Fruit fly (Drosophila melanogaster) whole organism, embryonic: ENCODE data around the gene CG17376.
A peak's percentile ranks its signal among the peaks of the same experiment; 100 is the strongest.

Experiments used
- CG10366 ChIP-seq: fragments of 200-800 bp; sonication (Bioruptor generic); IDR thresholded peaks from 2 replicates; pipeline ENCODE4 v1.3.6; 2022; ENCODE audit warnings: missing biosample characterization, missing genetic modification characterization
- CG10543 ChIP-seq: fragments of 200-800 bp; sonication (Bioruptor generic); optimal IDR thresholded peaks from 3 replicates; lab custom pipeline; 2017; ENCODE audit warnings: missing biosample characterization, mild to moderate bottlenecking, missing genetic modification characterization, moderate library complexity
- CG10565 ChIP-seq: fragments of 200-800 bp; sonication (Bioruptor generic); optimal IDR thresholded peaks from 3 replicates; lab custom pipeline; 2016; ENCODE audit warnings: missing biosample characterization, mild to moderate bottlenecking, missing genetic modification characterization
- CG12155 ChIP-seq: fragments of 200-800 bp; sonication (Bioruptor generic); optimal IDR thresholded peaks from 3 replicates; lab custom pipeline; 2016; ENCODE audit warnings: missing biosample characterization, missing genetic modification characterization
- CG12744 ChIP-seq: fragments of 200-800 bp; sonication (Bioruptor generic); optimal IDR thresholded peaks from 2 replicates; lab custom pipeline; 2016; ENCODE audit warnings: missing biosample characterization, missing genetic modification characterization
- CG12942 ChIP-seq: fragments of 200-800 bp; sonication (Bioruptor generic); optimal IDR thresholded peaks from 3 replicates; lab custom pipeline; 2016; ENCODE audit warnings: missing biosample characterization, missing genetic modification characterization
- CG13624 ChIP-seq: fragments of 200-800 bp; sonication (Bioruptor generic); optimal IDR thresholded peaks from 2 replicates; lab custom pipeline; 2016; ENCODE audit warnings: missing biosample characterization, missing genetic modification characterization
- CG16863 ChIP-seq: fragments of 200-800 bp; sonication (Bioruptor generic); optimal IDR thresholded peaks from 3 replicates; lab custom pipeline; 2016; ENCODE audit warnings: missing biosample characterization, missing genetic modification characterization
- CG17361 ChIP-seq: fragments of 200-800 bp; sonication (Bioruptor generic); IDR thresholded peaks from 3 replicates; pipeline ENCODE4 v1.3.6; 2022; ENCODE audit warnings: missing biosample characterization, missing genetic modification characterization
- CG18262 ChIP-seq: fragments of 200-800 bp; optimal IDR thresholded peaks from 3 replicates; lab custom pipeline; 2019; ENCODE audit warnings: missing biosample characterization, mild to moderate bottlenecking, missing genetic modification characterization, moderate library complexity
- CG18619 ChIP-seq: fragments of 200-800 bp; sonication (Bioruptor generic); optimal IDR thresholded peaks from 3 replicates; lab custom pipeline; 2017; ENCODE audit warnings: missing biosample characterization, mild to moderate bottlenecking, missing genetic modification characterization
- CG32772 ChIP-seq: fragments of 200-800 bp; sonication (Bioruptor generic); IDR thresholded peaks from 2 replicates; pipeline ENCODE4 v1.3.6; 2022; ENCODE audit warnings: missing biosample characterization, missing genetic modification characterization
- CG4328 ChIP-seq: fragments of 200-800 bp; sonication (Bioruptor generic); optimal IDR thresholded peaks from 3 replicates; lab custom pipeline; 2017; ENCODE audit warnings: missing biosample characterization, missing genetic modification reagents, missing genetic modification characterization
- CG4707 ChIP-seq: fragments of 200-800 bp; sonication (Bioruptor generic); optimal IDR thresholded peaks from 2 replicates; lab custom pipeline; 2018; ENCODE audit warnings: missing biosample characterization, mild to moderate bottlenecking, missing genetic modification characterization, moderate library complexity
- CG4820 ChIP-seq: fragments of 200-800 bp; sonication (Bioruptor generic); optimal IDR thresholded peaks from 3 replicates; lab custom pipeline; 2016; ENCODE audit warnings: missing biosample characterization, missing genetic modification characterization
- CG6689 ChIP-seq: fragments of 200-800 bp; sonication (Bioruptor generic); IDR thresholded peaks from 2 replicates; pipeline ENCODE4 v1.3.6; 2022; ENCODE audit warnings: missing biosample characterization, missing genetic modification characterization
- Camta ChIP-seq: fragments of 200-800 bp; sonication (Bioruptor generic); optimal IDR thresholded peaks from 2 replicates; lab custom pipeline; 2016; ENCODE audit warnings: missing biosample characterization, missing genetic modification characterization
- D19A ChIP-seq: fragments of 200-800 bp; optimal IDR thresholded peaks from 3 replicates; lab custom pipeline; 2019; ENCODE audit warnings: missing biosample characterization, mild to moderate bottlenecking, missing genetic modification characterization, moderate library complexity
- GATAe ChIP-seq: fragments of 200-800 bp; sonication (Bioruptor generic); conservative IDR thresholded peaks from 2 replicates; pipeline ENCODE4 v1.3.6; 2022; ENCODE audit warnings: missing biosample characterization, missing genetic modification characterization
- HLH3B ChIP-seq: fragments of 200-800 bp; sonication (Bioruptor generic); IDR thresholded peaks from 2 replicates; pipeline ENCODE4 v1.3.6; 2022; ENCODE audit warnings: missing biosample characterization, missing genetic modification characterization
- HLH54F ChIP-seq: fragments of 200-800 bp; sonication (Bioruptor generic); optimal IDR thresholded peaks from 3 replicates; lab custom pipeline; 2016; ENCODE audit warnings: missing biosample characterization, missing genetic modification characterization
- Hr39 ChIP-seq: fragments of >200 bp; optimal IDR thresholded peaks from 2 replicates; lab custom pipeline; 2017
- Lpt ChIP-seq: fragments of >200 bp; optimal IDR thresholded peaks from 2 replicates; lab custom pipeline; 2018; ENCODE audit warnings: missing biosample characterization, missing genetic modification characterization
- Mad ChIP-seq: fragments of 200-800 bp; sonication (Bioruptor generic); optimal IDR thresholded peaks from 2 replicates; lab custom pipeline; 2016; ENCODE audit warnings: missing biosample characterization, missing genetic modification characterization
- Meics ChIP-seq: fragments of 200-800 bp; sonication (Bioruptor generic); optimal IDR thresholded peaks from 2 replicates; lab custom pipeline; 2017; ENCODE audit warnings: missing biosample characterization, mild to moderate bottlenecking, missing genetic modification characterization
- Mes4 ChIP-seq: fragments of 200-800 bp; sonication (Bioruptor generic); optimal IDR thresholded peaks from 2 replicates; lab custom pipeline; 2016; ENCODE audit warnings: missing biosample characterization, missing genetic modification characterization
- Myb ChIP-seq: fragments of 200-800 bp; sonication (Bioruptor generic); optimal IDR thresholded peaks from 2 replicates; lab custom pipeline; 2016; ENCODE audit warnings: missing biosample characterization, missing genetic modification characterization
- NFAT ChIP-seq: fragments of 200-800 bp; sonication (Bioruptor generic); IDR thresholded peaks from 2 replicates; pipeline ENCODE4 v1.3.6; 2022; ENCODE audit warnings: missing biosample characterization, missing genetic modification characterization
- NK7.1 ChIP-seq: fragments of 200-800 bp; sonication (Bioruptor generic); optimal IDR thresholded peaks from 3 replicates; lab custom pipeline; 2016; ENCODE audit warnings: missing biosample characterization, missing genetic modification characterization
- NfI ChIP-seq: fragments of 200-800 bp; sonication (Bioruptor generic); optimal IDR thresholded peaks from 3 replicates; lab custom pipeline; 2018; ENCODE audit warnings: missing biosample characterization, mild to moderate bottlenecking, missing genetic modification characterization, moderate library complexity
- ci ChIP-seq: fragments of 200-800 bp; sonication (Bioruptor generic); IDR thresholded peaks from 3 replicates; pipeline ENCODE4 v1.3.6; 2022; ENCODE audit warnings: missing biosample characterization, missing genetic modification characterization
- croc ChIP-seq: fragments of 200-800 bp; sonication (Bioruptor generic); conservative IDR thresholded peaks from 3 replicates; pipeline ENCODE4 v1.3.6; 2022; ENCODE audit warnings: missing biosample characterization, missing genetic modification characterization
- crol ChIP-seq: fragments of 200-800 bp; sonication (Bioruptor generic); IDR thresholded peaks from 2 replicates; pipeline ENCODE4 v1.3.6; 2022; ENCODE audit warnings: missing biosample characterization, missing genetic modification characterization
- dm ChIP-seq: fragments of 200-800 bp; sonication (Bioruptor generic); optimal IDR thresholded peaks from 3 replicates; lab custom pipeline; 2016; ENCODE audit warnings: missing biosample characterization, missing genetic modification characterization
- fd102C ChIP-seq: fragments of 200-800 bp; sonication (Bioruptor generic); optimal IDR thresholded peaks from 2 replicates; lab custom pipeline; 2018; ENCODE audit warnings: missing biosample characterization, mild to moderate bottlenecking, missing genetic modification characterization, moderate library complexity
- ftz-f1 ChIP-seq: fragments of 200-800 bp; sonication (Bioruptor generic); optimal IDR thresholded peaks from 2 replicates; lab custom pipeline; 2016; ENCODE audit warnings: missing biosample characterization, missing genetic modification characterization
- gfzf ChIP-seq: fragments of 200-800 bp; sonication (Bioruptor generic); optimal IDR thresholded peaks from 2 replicates; lab custom pipeline; 2016; ENCODE audit warnings: missing biosample characterization, mild to moderate bottlenecking, missing genetic modification characterization, moderate library complexity
- hkb ChIP-seq, 2 experiments: fragments of 200-800 bp in 1 of 2; fragments of >200 bp in 1 of 2; sonication (Bioruptor generic) in 1 of 2; IDR thresholded peaks in 1 of 2; optimal IDR thresholded peaks in 1 of 2; 2 replicates each; pipeline versions ENCODE4 v1.3.6 to Lab custom; 2017 to 2022; ENCODE audit warnings: missing biosample characterization in 1 of 2, missing genetic modification characterization in 1 of 2
- jing ChIP-seq: fragments of 200-800 bp; sonication (Bioruptor generic); optimal IDR thresholded peaks from 2 replicates; lab custom pipeline; 2018; ENCODE audit warnings: missing biosample characterization, mild to moderate bottlenecking, missing genetic modification characterization
- ken ChIP-seq: fragments of 200-800 bp; sonication (Bioruptor generic); IDR thresholded peaks from 3 replicates; pipeline ENCODE4 v1.3.6; 2022; ENCODE audit warnings: missing biosample characterization, missing genetic modification characterization
- kni ChIP-seq: fragments of 200-800 bp; sonication (Bioruptor generic); optimal IDR thresholded peaks from 3 replicates; lab custom pipeline; 2017; ENCODE audit warnings: mild to moderate bottlenecking, missing biosample characterization, missing genetic modification reagents, missing genetic modification characterization
- lbe ChIP-seq: fragments of 200-800 bp; sonication (Bioruptor generic); optimal IDR thresholded peaks from 2 replicates; lab custom pipeline; 2016; ENCODE audit warnings: missing biosample characterization, mild to moderate bottlenecking, missing genetic modification characterization
- nmo ChIP-seq: fragments of 200-800 bp; sonication (Bioruptor generic); optimal IDR thresholded peaks from 2 replicates; lab custom pipeline; 2018; ENCODE audit warnings: missing biosample characterization, mild to moderate bottlenecking, missing genetic modification characterization, moderate library complexity
- org-1 ChIP-seq: fragments of 200-800 bp; sonication (Bioruptor generic); optimal IDR thresholded peaks from 2 replicates; lab custom pipeline; 2017; ENCODE audit warnings: missing biosample characterization, missing genetic modification characterization
- psq ChIP-seq: fragments of 200-800 bp; sonication (Bioruptor generic); optimal IDR thresholded peaks from 2 replicates; lab custom pipeline; 2017; ENCODE audit warnings: missing biosample characterization, missing genetic modification characterization
- ranshi ChIP-seq: fragments of 200-800 bp; sonication (Bioruptor generic); IDR thresholded peaks from 2 replicates; pipeline ENCODE4 v1.3.6; 2022; ENCODE audit warnings: missing biosample characterization, missing genetic modification characterization
- ro ChIP-seq: fragments of 200-800 bp; sonication (Bioruptor generic); IDR thresholded peaks from 2 replicates; pipeline ENCODE4 v1.3.6; 2022; ENCODE audit warnings: missing biosample characterization, missing genetic modification characterization
- sim ChIP-seq: fragments of 200-800 bp; sonication (Bioruptor generic); IDR thresholded peaks from 2 replicates; pipeline ENCODE4 v1.3.6; 2022; ENCODE audit warnings: missing biosample characterization, missing genetic modification characterization
- ttk ChIP-seq: fragments of 200-800 bp; sonication (Bioruptor generic); IDR thresholded peaks from 2 replicates; pipeline ENCODE4 v2.1.2; 2022; ENCODE audit warnings: missing biosample characterization, missing genetic modification characterization
- unc-4 ChIP-seq: fragments of 200-800 bp; sonication (Bioruptor generic); IDR thresholded peaks from 2 replicates; pipeline ENCODE4 v1.3.6; 2022; ENCODE audit warnings: missing biosample characterization, missing genetic modification characterization; ENCODE audit not compliant: partially characterized antibody
- vfl ChIP-seq: fragments of 200-800 bp; sonication (Bioruptor generic); optimal IDR thresholded peaks from 2 replicates; lab custom pipeline; 2016; ENCODE audit warnings: missing biosample characterization, missing genetic modification characterization

Gene CG17376

dm6 chr2L:6794956-6795522, 5.7 kb downstream of the CG17376 start (continued):
- TF ChIP-seq ro (no peak), Mad (GFP tag; lab: Kevin White, UChicago) (peak; percentile 4), CG32772 (GFP tag; lab: Robert Waterston, UW) (peak; percentile 42; the same call in 1 of the 2 replicates), CG6689 (GFP tag; lab: Robert Waterston, UW) (0 out of 2 replicates have a peak, but pooled peaks have one; percentile 7), hkb (optimal IDR thresholded peaks at IDR 0.05; lab: Kevin White, UChicago) (no peak), hkb (GFP tag; IDR thresholded peaks at IDR 0.05; lab: Robert Waterston, UW) (no peak), fd102C (GFP tag; lab: Kevin White, UChicago) (no peak), ci (no peak), CG12155 (GFP tag; lab: Kevin White, UChicago) (no peak), CG18262 (tag; lab: Kevin White, UChicago) (peak; percentile 5), vfl (GFP tag; lab: Kevin White, UChicago) (no peak), sim (GFP tag; lab: Robert Waterston, UW) (0 out of 2 replicates have a peak, but pooled peaks have one; percentile 43), CG18619 (GFP tag; lab: Kevin White, UChicago) (no peak), lbe (no peak), D19A (tag; lab: Kevin White, UChicago) (peak; percentile 14), psq (GFP tag; lab: Kevin White, UChicago) (no peak), CG17361 (0 out of 3 replicates have a peak, but pooled peaks have one; percentile 25), HLH54F (GFP tag; lab: Kevin White, UChicago) (peak; percentile 19), ranshi (GFP tag; lab: Robert Waterston, UW) (no peak), CG4820 (no peak), CG10366 (peak; percentile 19; the same call in 1 of the 2 replicates), Lpt (GFP tag; lab: Kevin White, UChicago) (no peak), ftz-f1 (no peak), nmo (GFP tag; lab: Kevin White, UChicago) (peak; percentile 35), CG12942 (GFP tag; lab: Kevin White, UChicago) (no peak), Camta (GFP tag; lab: Kevin White, UChicago) (peak; percentile 8), CG4707 (peak; percentile 55), CG12744 (peak; percentile 28), Mes4 (GFP tag; lab: Kevin White, UChicago) (no peak), ttk (GFP tag; lab: Robert Waterston, UW) (0 out of 2 replicates have a peak, but pooled peaks have one; percentile 18), HLH3B (0 out of 2 replicates have a peak, but pooled peaks have one; percentile 18), CG10565 (no peak), kni (peak; percentile 72), ken (GFP tag; lab: Robert Waterston, UW) (no peak), CG16863 (GFP tag; lab: Kevin White, UChicago) (peak; percentile 46), jing (GFP tag; lab: Kevin White, UChicago) (no peak), CG10543 (GFP tag; lab: Kevin White, UChicago) (peak; percentile 29), NfI (GFP tag; lab: Kevin White, UChicago) (no peak), CG13624 (GFP tag; lab: Kevin White, UChicago) (peak; percentile 24), unc-4 (GFP tag; lab: Robert Waterston, UW) (no peak), CG4328 (GFP tag; lab: Kevin White, UChicago) (peak; percentile 13), Meics (GFP tag; lab: Kevin White, UChicago) (peak; percentile 56), GATAe (GFP tag; lab: Robert Waterston, UW) (no peak), dm (GFP tag; lab: Kevin White, UChicago) (no peak), NFAT (GFP tag; lab: Robert Waterston, UW) (peak; percentile 26; the same call in 1 of the 2 replicates), crol (peak; percentile 55), NK7.1 (no peak), Myb (GFP tag; lab: Kevin White, UChicago) (peak; percentile 3), org-1 (GFP tag; lab: Kevin White, UChicago) (no peak), Hr39 (lab: Kevin White, UChicago) (no peak), gfzf (no peak), croc (GFP tag; lab: Robert Waterston, UW) (no peak)
